Worm (Caenorhabditis elegans): ENCODE data around the gene F46B6.5.

ce11 chrV:9794997-9795396 lies 12.1 kb upstream of the F46B6.5 start:
- TF ChIP-seq fkh-10 (GFP tag; optimal IDR thresholded peaks at IDR 0.05), result no peak
- TF ChIP-seq tbx-7 (tag; optimal IDR thresholded peaks at IDR 0.05), result no peak
- TF ChIP-seq ceh-18 (tag; optimal IDR thresholded peaks at IDR 0.05), result no peak
- no peak for TF ChIP-seq ama-1 (optimal IDR thresholded peaks at IDR 0.05)
- no peak for TF ChIP-seq sdc-2 (tag; optimal IDR thresholded peaks at IDR 0.05)
- no peak for TF ChIP-seq pag-3 (tag; optimal IDR thresholded peaks at IDR 0.05; ENCODE audit: borderline replicate concordance)
- TF ChIP-seq ceh-9 (tag; optimal IDR thresholded peaks at IDR 0.05), result no peak
- TF ChIP-seq K02D7.2 (tag; optimal IDR thresholded peaks at IDR 0.05), result no peak

Measured in whole organism, late embryonic.